Worm (Caenorhabditis elegans): ENCODE results near the gene C03B1.4.

C03B1.4 gene

ce11 chrX:6378363-6378762, 14.1 kb downstream of the C03B1.4 start (continued):
- no peak for TF ChIP-seq snpc-4 (tag; optimal IDR thresholded peaks at IDR 0.05)
- peak; percentile 75 for TF ChIP-seq nhr-85 (tag)

DNA sequence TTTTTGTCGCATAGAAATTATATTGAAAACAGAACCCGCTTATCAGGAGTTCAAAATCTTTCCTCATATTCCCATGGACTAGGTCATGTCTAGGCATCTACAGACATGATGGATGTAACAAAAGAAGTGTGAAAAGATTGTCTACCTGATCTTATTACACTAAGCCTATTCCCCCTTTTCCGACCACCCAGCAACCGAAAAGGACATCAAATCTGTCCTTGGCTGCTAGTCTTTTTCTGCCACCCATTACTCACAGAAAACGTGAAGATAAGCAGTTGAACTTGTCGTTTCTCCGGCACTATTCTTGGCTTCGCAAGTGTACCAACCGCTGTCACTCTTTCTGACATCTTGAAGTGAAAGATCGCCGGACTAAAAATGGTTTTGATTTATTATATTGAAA, 18.6 kb downstream of the C03B1.4 start:
- TF ChIP-seq lin-14 (GFP tag; optimal IDR thresholded peaks at IDR 0.05) (peak; percentile 19), alr-1 (tag; optimal IDR thresholded peaks at IDR 0.05; ENCODE audit: borderline replicate concordance) (no peak), dpl-1 (GFP tag; optimal IDR thresholded peaks at IDR 0.05) (no peak), nhr-85 (tag) (peak; percentile 77)

DNA sequence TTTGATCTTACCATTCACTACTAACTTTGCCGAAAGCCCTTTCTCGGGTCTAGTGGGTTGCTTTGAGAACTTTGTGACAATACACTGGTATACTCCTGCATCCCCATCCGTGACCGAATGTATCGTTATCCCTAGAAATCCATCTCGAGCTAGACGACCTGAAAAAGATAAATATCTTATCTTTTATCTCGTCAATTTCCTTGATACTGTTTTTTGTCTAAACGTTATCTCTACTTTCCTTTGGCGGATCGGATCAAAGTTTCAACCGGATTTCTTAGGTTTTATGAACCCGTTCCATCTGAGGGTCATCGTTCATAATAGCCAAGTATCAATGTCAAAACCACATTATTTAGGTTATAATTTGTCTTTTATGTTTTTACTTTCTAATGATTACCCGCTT, 20.2 kb downstream of the C03B1.4 start:
- TF ChIP-seq lir-3 (tag; optimal IDR thresholded peaks at IDR 0.05; ENCODE audit: poor library complexity) (no peak), ces-1 (GFP tag; optimal IDR thresholded peaks at IDR 0.05) (no peak), efl-1 (optimal IDR thresholded peaks at IDR 0.05) (no peak), efl-1 (GFP tag; optimal IDR thresholded peaks at IDR 0.05 in 1 of 2) (peak in 1 of 2 experiments; percentile 19), Y116A8C.19 (tag; optimal IDR thresholded peaks at IDR 0.05; ENCODE audit: borderline replicate concordance) (no peak), nhr-71 (tag; optimal IDR thresholded peaks at IDR 0.05) (no peak)

DNA sequence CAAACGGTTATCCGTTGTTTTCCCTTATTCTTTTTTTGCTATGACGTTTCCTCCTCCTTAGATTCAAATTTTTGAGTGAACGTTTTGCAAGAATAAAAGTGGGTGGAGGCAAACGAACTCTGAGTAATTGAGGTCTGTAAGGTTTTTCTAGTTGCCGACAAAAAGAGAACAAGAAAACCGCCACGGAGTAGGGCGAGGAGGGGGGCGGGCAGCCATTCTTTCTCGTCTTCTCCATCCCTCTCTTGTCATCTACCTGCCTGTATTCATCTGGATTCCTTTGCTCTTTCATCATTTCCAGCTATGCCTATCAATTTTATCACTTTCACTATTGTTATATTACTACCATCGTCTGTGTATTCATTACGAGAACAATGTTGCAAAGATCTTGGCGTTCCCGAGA, 20.9 kb downstream of the C03B1.4 start, which contains the start of gene igdb-3:
Gene igdb-3, plus strand, starts transcription at position 301 of the 400 bp plus-strand sequence.
- TF ChIP-seq snu-23 (GFP tag; optimal IDR thresholded peaks at IDR 0.05) (no peak), aly-2 (tag; optimal IDR thresholded peaks at IDR 0.05) (no peak), fkh-8 (tag; optimal IDR thresholded peaks at IDR 0.05) (no peak), vab-15 (tag; optimal IDR thresholded peaks at IDR 0.05) (no peak), elt-3 (tag; optimal IDR thresholded peaks at IDR 0.05) (no peak), F16B12.6 (tag; optimal IDR thresholded peaks at IDR 0.05) (no peak), dpl-1 (GFP tag; optimal IDR thresholded peaks at IDR 0.05) (no peak), pag-3 (tag; optimal IDR thresholded peaks at IDR 0.05; ENCODE audit: borderline replicate concordance, insufficient read depth) (no peak), nhr-12 (tag; optimal IDR thresholded peaks at IDR 0.05) (no peak), nhr-85 (tag) (no peak), ceh-82 (tag; optimal IDR thresholded peaks at IDR 0.05) (no peak), nhr-11 (tag; optimal IDR thresholded peaks at IDR 0.05) (no peak)

DNA sequence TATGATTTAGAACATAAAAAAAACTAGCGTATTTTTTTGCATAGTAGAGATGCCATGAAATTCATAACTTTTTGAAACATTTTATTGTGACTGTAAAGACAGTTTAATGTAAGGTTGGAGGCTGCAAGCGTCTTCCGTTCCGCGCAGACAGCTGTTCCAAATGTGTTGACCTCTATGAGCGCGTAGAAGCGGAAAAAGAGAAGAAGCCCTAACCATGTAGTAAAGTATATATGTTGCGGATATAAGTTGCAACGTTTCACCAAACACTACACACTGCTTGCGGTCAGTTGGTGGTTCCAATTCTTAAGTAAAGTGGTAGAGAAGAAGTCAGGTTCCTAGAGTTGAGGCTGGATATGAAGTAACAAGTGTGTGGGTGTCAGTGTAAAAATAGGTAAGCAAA, 24.3 kb downstream of the C03B1.4 start:
- TF ChIP-seq unc-130 (tag; optimal IDR thresholded peaks at IDR 0.05) (no peak), ceh-88 (GFP tag; IDR thresholded peaks at IDR 0.05) (no peak), dsc-1 (tag; optimal IDR thresholded peaks at IDR 0.05) (no peak), pqm-1 (tag; optimal IDR thresholded peaks at IDR 0.05) (no peak), pax-3 (tag; optimal IDR thresholded peaks at IDR 0.05) (no peak), ceh-63 (GFP tag; optimal IDR thresholded peaks at IDR 0.05) (no peak), ama-1 (optimal IDR thresholded peaks at IDR 0.05) (no peak), nhr-19 (GFP tag; conservative IDR thresholded peaks at IDR 0.05) (no peak), lin-39 (tag; optimal IDR thresholded peaks at IDR 0.05) (no peak)

DNA sequence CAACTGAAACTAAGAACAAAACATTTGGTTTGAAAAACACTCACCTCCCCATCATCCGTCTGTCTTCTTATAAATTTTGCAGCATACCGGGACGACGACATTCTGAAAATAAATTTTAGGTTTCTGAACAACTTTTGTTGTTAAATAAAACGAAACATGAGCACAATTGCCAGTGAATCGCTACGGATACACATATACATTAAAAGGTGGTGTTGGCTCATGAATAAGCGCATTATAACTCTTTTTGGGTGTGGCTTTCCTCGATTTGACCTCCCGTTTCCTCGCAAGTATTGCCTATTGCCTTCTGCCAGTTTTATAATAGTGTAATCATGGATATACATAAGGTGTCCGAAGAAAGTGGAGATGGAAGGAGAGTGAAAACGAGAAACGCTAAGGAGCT, 27.2 kb downstream of the C03B1.4 start, which contains the start of gene igcm-2:
Gene igcm-2, minus strand, starts transcription at position 101 of the 400 bp plus-strand sequence.
- no peak for TF ChIP-seq ceh-88 (GFP tag; IDR thresholded peaks at IDR 0.05)
- no peak for TF ChIP-seq pqm-1 (tag; optimal IDR thresholded peaks at IDR 0.05)
- no peak for TF ChIP-seq mab-9 (GFP tag; IDR thresholded peaks at IDR 0.05)
- TF ChIP-seq alr-1 (tag; optimal IDR thresholded peaks at IDR 0.05; ENCODE audit: borderline replicate concordance), result no peak
- no peak for TF ChIP-seq unc-86 (tag; optimal IDR thresholded peaks at IDR 0.05)
- no peak for TF ChIP-seq ama-1 (optimal IDR thresholded peaks at IDR 0.05)
- TF ChIP-seq ceh-82 (tag; optimal IDR thresholded peaks at IDR 0.05), result no peak
- TF ChIP-seq isw-1 (GFP tag; IDR thresholded peaks at IDR 0.05), result no peak
- no peak for TF ChIP-seq sptf-1 (tag; optimal IDR thresholded peaks at IDR 0.05)
- no peak for TF ChIP-seq nhr-77 (tag; optimal IDR thresholded peaks at IDR 0.05)
- no peak for TF ChIP-seq zag-1 (tag; optimal IDR thresholded peaks at IDR 0.05)
- no peak for TF ChIP-seq fkh-8 (tag; optimal IDR thresholded peaks at IDR 0.05)
- no peak for TF ChIP-seq efl-3 (GFP tag; optimal IDR thresholded peaks at IDR 0.05)
- TF ChIP-seq nhr-19 (GFP tag; conservative IDR thresholded peaks at IDR 0.05), result no peak
- TF ChIP-seq sox-4 (tag; optimal IDR thresholded peaks at IDR 0.05), result no peak
- TF ChIP-seq nhr-76 (tag; optimal IDR thresholded peaks at IDR 0.05), result no peak
- TF ChIP-seq irx-1 (tag; optimal IDR thresholded peaks at IDR 0.05), result no peak
